Worm (Caenorhabditis elegans): ENCODE results near the gene srt-55.

ce11 chrIII:10123586-10124233 is 17.4 kb upstream of the srt-55 start, which contains the start of gene ttll-4:
- TF ChIP-seq dao-5 (tag; optimal IDR thresholded peaks at IDR 0.05) (no peak), W03F9.2 (tag; optimal IDR thresholded peaks at IDR 0.05) (no peak)
